Fruit fly (Drosophila melanogaster) whole organism, embryonic: ENCODE data around the gene CG3071.

Experiments
- Ada2b ChIP-seq: fragments of 200-800 bp; sonication (Bioruptor generic); IDR thresholded peaks from 2 replicates; pipeline ENCODE4 v1.3.6; 2022; ENCODE audit warnings: missing biosample characterization, missing genetic modification characterization
- Adf1 ChIP-seq: fragments of 200-800 bp; sonication (Bioruptor generic); IDR thresholded peaks from 2 replicates; pipeline ENCODE4 v1.3.6; 2022; ENCODE audit warnings: missing biosample characterization, missing genetic modification characterization
- Asciz ChIP-seq: fragments of 200-800 bp; sonication (Bioruptor generic); optimal IDR thresholded peaks from 2 replicates; lab custom pipeline; 2017; ENCODE audit warnings: missing biosample characterization, mild to moderate bottlenecking, missing genetic modification characterization, missing genetic modification reagents
- CG11696 ChIP-seq: fragments of 200-800 bp; sonication (Bioruptor generic); IDR thresholded peaks from 2 replicates; pipeline ENCODE4 v1.3.6; 2022; ENCODE audit warnings: missing biosample characterization, missing genetic modification characterization
- CG13287 ChIP-seq: fragments of 200-800 bp; sonication (Bioruptor generic); IDR thresholded peaks from 2 replicates; pipeline ENCODE4 v1.3.6; 2022; ENCODE audit warnings: missing biosample characterization, missing genetic modification characterization; ENCODE audit not compliant: partially characterized antibody
- CG31365 ChIP-seq: fragments of 200-800 bp; sonication (Bioruptor generic); optimal IDR thresholded peaks from 2 replicates; lab custom pipeline; 2018; ENCODE audit warnings: missing biosample characterization, mild to moderate bottlenecking, missing genetic modification characterization
- CG3163 ChIP-seq: fragments of 200-800 bp; sonication (Bioruptor generic); optimal IDR thresholded peaks from 3 replicates; lab custom pipeline; 2016; ENCODE audit warnings: missing biosample characterization, missing genetic modification characterization
- CG32767 ChIP-seq: fragments of 200-800 bp; sonication (Bioruptor generic); IDR thresholded peaks from 2 replicates; pipeline ENCODE4 v1.3.6; 2022; ENCODE audit warnings: missing biosample characterization, missing genetic modification characterization
- CG34224 ChIP-seq: fragments of 200-800 bp; sonication (Bioruptor generic); IDR thresholded peaks from 3 replicates; pipeline ENCODE4 v1.3.6; 2022; ENCODE audit warnings: missing biosample characterization, missing genetic modification characterization; ENCODE audit not compliant: partially characterized antibody
- CG34422 ChIP-seq: fragments of 200-800 bp; sonication (Bioruptor generic); IDR thresholded peaks from 3 replicates; pipeline ENCODE4 v1.3.6; 2022; ENCODE audit warnings: missing biosample characterization, missing genetic modification characterization
- CG4360 ChIP-seq: fragments of 200-800 bp; sonication (Bioruptor generic); IDR thresholded peaks from 2 replicates; pipeline ENCODE4 v1.3.6; 2022; ENCODE audit warnings: missing biosample characterization, missing genetic modification characterization
- CG4424 ChIP-seq: fragments of 200-800 bp; sonication (Bioruptor generic); optimal IDR thresholded peaks from 3 replicates; lab custom pipeline; 2016; ENCODE audit warnings: missing biosample characterization, missing genetic modification characterization
- CG5180 ChIP-seq: fragments of 200-800 bp; sonication (Bioruptor generic); optimal IDR thresholded peaks from 3 replicates; lab custom pipeline; 2017; ENCODE audit warnings: missing biosample characterization, missing genetic modification characterization, mild to moderate bottlenecking, moderate library complexity, missing genetic modification reagents
- CG8281 ChIP-seq: fragments of 200-800 bp; sonication (Bioruptor generic); optimal IDR thresholded peaks from 2 replicates; lab custom pipeline; 2018; ENCODE audit warnings: missing biosample characterization, mild to moderate bottlenecking, missing genetic modification characterization, moderate library complexity
- CG8478 ChIP-seq: fragments of >200 bp; optimal IDR thresholded peaks from 2 replicates; lab custom pipeline; 2018
- CG8765 ChIP-seq: fragments of 200-800 bp; sonication (Bioruptor generic); IDR thresholded peaks from 2 replicates; pipeline ENCODE4 v1.3.6; 2022; ENCODE audit warnings: missing biosample characterization, missing genetic modification characterization
- CG9727 ChIP-seq: fragments of 200-800 bp; sonication (Bioruptor generic); optimal IDR thresholded peaks from 3 replicates; lab custom pipeline; 2017; ENCODE audit warnings: missing biosample characterization, mild to moderate bottlenecking, missing genetic modification characterization
- D19A ChIP-seq: fragments of 200-800 bp; optimal IDR thresholded peaks from 3 replicates; lab custom pipeline; 2019; ENCODE audit warnings: missing biosample characterization, mild to moderate bottlenecking, missing genetic modification characterization, moderate library complexity
- Doc3 ChIP-seq: fragments of 200-800 bp; sonication (Bioruptor generic); IDR thresholded peaks from 3 replicates; pipeline ENCODE4 v1.3.6; 2022; ENCODE audit warnings: missing biosample characterization, missing genetic modification characterization; ENCODE audit not compliant: partially characterized antibody
- HLHmδ ChIP-seq: fragments of 200-800 bp; sonication (Bioruptor generic); optimal IDR thresholded peaks from 2 replicates; lab custom pipeline; 2018; ENCODE audit warnings: missing biosample characterization, mild to moderate bottlenecking, missing genetic modification characterization, moderate library complexity
- Hr78 ChIP-seq, 2 experiments: fragments of 200-800 bp in 1 of 2; fragments of >200 bp in 1 of 2; sonication (Bioruptor generic) in 1 of 2; optimal IDR thresholded peaks; 2 replicates each; lab custom pipeline; 2017 to 2019; ENCODE audit warnings: missing biosample characterization in 2 of 2, missing genetic modification characterization in 2 of 2, mild to moderate bottlenecking in 1 of 2, moderate library complexity in 1 of 2
- Lim3 ChIP-seq: fragments of 200-800 bp; sonication (Bioruptor generic); IDR thresholded peaks from 2 replicates; pipeline ENCODE4 v1.3.6; 2022; ENCODE audit warnings: missing biosample characterization, missing genetic modification characterization
- Nf-YC ChIP-seq: fragments of 200-800 bp; optimal IDR thresholded peaks from 3 replicates; lab custom pipeline; 2019; ENCODE audit warnings: missing biosample characterization, mild to moderate bottlenecking, missing genetic modification characterization, moderate library complexity
- PHDP ChIP-seq: fragments of 200-800 bp; sonication (Bioruptor generic); optimal IDR thresholded peaks from 3 replicates; lab custom pipeline; 2018; ENCODE audit warnings: missing biosample characterization, mild to moderate bottlenecking, missing genetic modification characterization, moderate library complexity
- Scr ChIP-seq: fragments of 200-800 bp; sonication (Bioruptor generic); IDR thresholded peaks from 2 replicates; pipeline ENCODE4 v1.3.6; 2022; ENCODE audit warnings: missing biosample characterization, missing genetic modification characterization; ENCODE audit not compliant: partially characterized antibody
- Trl ChIP-seq, 3 experiments: fragments of >200 bp in 2 of 3; fragments of 200-800 bp in 1 of 3; sonication (Bioruptor generic) in 1 of 3; optimal IDR thresholded peaks; 2 replicates in 1 of 3; 3 replicates in 2 of 3; lab custom pipeline; 2016 to 2017; ENCODE audit warnings: missing biosample characterization in 1 of 3, missing genetic modification characterization in 1 of 3
- abd-A ChIP-seq: fragments of 200-800 bp; sonication (Bioruptor generic); optimal IDR thresholded peaks from 3 replicates; lab custom pipeline; 2019; ENCODE audit warnings: missing biosample characterization, mild to moderate bottlenecking, missing genetic modification characterization, moderate library complexity
- cg ChIP-seq: fragments of 200-800 bp; sonication (Bioruptor generic); optimal IDR thresholded peaks from 3 replicates; lab custom pipeline; 2019; ENCODE audit warnings: missing biosample characterization, mild to moderate bottlenecking, missing genetic modification characterization, moderate library complexity
- chm ChIP-seq: fragments of 200-800 bp; sonication (Bioruptor generic); IDR thresholded peaks from 2 replicates; pipeline ENCODE4 v1.3.6; 2022; ENCODE audit warnings: missing biosample characterization, missing genetic modification characterization
- ci ChIP-seq: fragments of 200-800 bp; sonication (Bioruptor generic); IDR thresholded peaks from 3 replicates; pipeline ENCODE4 v1.3.6; 2022; ENCODE audit warnings: missing biosample characterization, missing genetic modification characterization
- crol ChIP-seq: fragments of 200-800 bp; sonication (Bioruptor generic); IDR thresholded peaks from 2 replicates; pipeline ENCODE4 v1.3.6; 2022; ENCODE audit warnings: missing biosample characterization, missing genetic modification characterization
- cwo ChIP-seq: fragments of 200-800 bp; sonication (Bioruptor generic); optimal IDR thresholded peaks from 3 replicates; lab custom pipeline; 2017; ENCODE audit warnings: missing biosample characterization, missing genetic modification characterization, mild to moderate bottlenecking, moderate library complexity, missing genetic modification reagents
- danr ChIP-seq: fragments of 200-800 bp; sonication (Bioruptor generic); IDR thresholded peaks from 2 replicates; pipeline ENCODE4 v1.3.6; 2022; ENCODE audit warnings: missing biosample characterization, missing genetic modification characterization
- gro ChIP-seq: fragments of 200-800 bp; sonication (Bioruptor generic); optimal IDR thresholded peaks from 2 replicates; lab custom pipeline; 2016; ENCODE audit warnings: missing biosample characterization, missing genetic modification characterization
- insv ChIP-seq, 2 experiments: fragments of 200-800 bp; sonication (Bioruptor generic); optimal IDR thresholded peaks; 3 replicates each; lab custom pipeline; 2016 to 2018; ENCODE audit warnings: missing biosample characterization in 2 of 2, missing genetic modification characterization in 2 of 2
- kni ChIP-seq: fragments of 200-800 bp; sonication (Bioruptor generic); optimal IDR thresholded peaks from 3 replicates; lab custom pipeline; 2017; ENCODE audit warnings: mild to moderate bottlenecking, missing biosample characterization, missing genetic modification reagents, missing genetic modification characterization
- lab ChIP-seq: fragments of 200-800 bp; sonication (Bioruptor generic); optimal IDR thresholded peaks from 3 replicates; lab custom pipeline; 2017; ENCODE audit warnings: missing biosample characterization, missing genetic modification characterization, mild to moderate bottlenecking, moderate library complexity, missing genetic modification reagents
- mirr ChIP-seq: fragments of 200-800 bp; sonication (Bioruptor generic); optimal IDR thresholded peaks from 3 replicates; lab custom pipeline; 2018; ENCODE audit warnings: missing biosample characterization, mild to moderate bottlenecking, missing genetic modification characterization
- nom ChIP-seq: fragments of 200-800 bp; sonication (Bioruptor generic); optimal IDR thresholded peaks from 2 replicates; lab custom pipeline; 2017; ENCODE audit warnings: missing biosample characterization, missing genetic modification characterization, mild to moderate bottlenecking, moderate library complexity, missing genetic modification reagents
- oc ChIP-seq: fragments of 200-800 bp; sonication (Bioruptor generic); optimal IDR thresholded peaks from 2 replicates; lab custom pipeline; 2018; ENCODE audit warnings: missing biosample characterization, mild to moderate bottlenecking, missing genetic modification characterization, moderate library complexity
- pros ChIP-seq: fragments of 200-800 bp; sonication (Bioruptor generic); optimal IDR thresholded peaks from 3 replicates; lab custom pipeline; 2019; ENCODE audit warnings: missing biosample characterization, mild to moderate bottlenecking, missing genetic modification characterization, moderate library complexity
- salm ChIP-seq: fragments of 200-800 bp; sonication (Bioruptor generic); optimal IDR thresholded peaks from 2 replicates; lab custom pipeline; 2018; ENCODE audit warnings: missing biosample characterization, mild to moderate bottlenecking, missing genetic modification characterization
- sob ChIP-seq: fragments of 200-800 bp; sonication (Bioruptor generic); IDR thresholded peaks from 2 replicates; pipeline ENCODE4 v1.3.6; 2022; ENCODE audit warnings: missing biosample characterization, missing genetic modification characterization
- ssp ChIP-seq: fragments of 200-800 bp; sonication (Bioruptor generic); IDR thresholded peaks from 2 replicates; pipeline ENCODE4 v1.3.6; 2022; ENCODE audit warnings: missing biosample characterization, missing genetic modification characterization
- sug ChIP-seq: fragments of 200-800 bp; optimal IDR thresholded peaks from 2 replicates; lab custom pipeline; 2019; ENCODE audit warnings: missing biosample characterization, mild to moderate bottlenecking, missing genetic modification characterization, moderate library complexity
- tx ChIP-seq: fragments of 200-800 bp; sonication (Bioruptor generic); optimal IDR thresholded peaks from 2 replicates; lab custom pipeline; 2016; ENCODE audit warnings: missing biosample characterization, missing genetic modification characterization
- unc-4 ChIP-seq: fragments of 200-800 bp; sonication (Bioruptor generic); IDR thresholded peaks from 2 replicates; pipeline ENCODE4 v1.3.6; 2022; ENCODE audit warnings: missing biosample characterization, missing genetic modification characterization; ENCODE audit not compliant: partially characterized antibody
- vvl ChIP-seq: fragments of 200-800 bp; sonication (Bioruptor generic); IDR thresholded peaks from 2 replicates; pipeline ENCODE4 v1.3.6; 2022; ENCODE audit warnings: missing biosample characterization, missing genetic modification characterization
- yki ChIP-seq: fragments of >200 bp; optimal IDR thresholded peaks from 3 replicates; lab custom pipeline; 2018
- z ChIP-seq: fragments of 200-800 bp; sonication (Bioruptor generic); IDR thresholded peaks from 3 replicates; pipeline ENCODE4 v1.3.6; 2022; ENCODE audit warnings: missing biosample characterization, missing genetic modification characterization

The CG3071 gene

DNA sequence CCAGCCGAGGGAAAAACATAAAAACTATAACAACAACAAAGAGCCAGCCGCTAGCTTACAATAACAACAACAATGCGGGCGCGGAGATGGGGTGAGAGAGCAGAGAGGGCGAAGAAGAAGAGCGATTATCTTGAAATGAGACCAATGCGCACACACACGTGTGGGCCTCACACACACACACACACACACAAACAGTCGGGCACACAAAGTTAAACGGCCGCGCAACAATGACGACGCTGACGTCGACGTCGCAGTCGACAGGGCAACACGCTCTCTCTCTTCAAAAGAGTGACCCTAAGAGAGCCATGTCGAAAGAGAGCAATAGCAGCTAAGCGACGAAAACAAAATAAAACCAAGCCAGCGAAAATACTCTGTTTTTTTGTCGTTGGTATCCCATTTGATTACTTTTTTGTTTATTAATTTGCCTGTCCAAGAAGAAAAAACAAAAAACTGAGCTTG, 43.2 kb downstream of the CG3071 start (continued):
- TF ChIP-seq CG13287 (GFP tag; lab: Robert Waterston, UW) (peak; percentile 52; the same call in 1 of the 2 replicates), pros (GFP tag; lab: Kevin White, UChicago) (peak; percentile 94), yki (lab: Kevin White, UChicago) (peak; percentile 72), z (GFP tag; lab: Robert Waterston, UW) (peak; percentile 79), unc-4 (GFP tag; lab: Robert Waterston, UW) (peak; percentile 27; the same call in 1 of the 2 replicates), CG32767 (GFP tag; lab: Robert Waterston, UW) (no peak), CG3163 (GFP tag; lab: Kevin White, UChicago) (peak; percentile 98), Hr78 (GFP tag; optimal IDR thresholded peaks at IDR 0.05; lab: Kevin White, UChicago) (peak in 1 of 2 experiments; percentile 30), Scr (GFP tag; lab: Robert Waterston, UW) (peak; percentile 26; the same call in 1 of the 2 replicates), mirr (GFP tag; lab: Kevin White, UChicago) (peak; percentile 16), vvl (peak; percentile 10; the same call in 1 of the 2 replicates), cg (GFP tag; lab: Kevin White, UChicago) (peak; percentile 95), HLHmδ (GFP tag; lab: Kevin White, UChicago) (peak; percentile 48), CG34224 (peak; percentile 24; the same call in 1 of the 3 replicates), kni (GFP tag; lab: Kevin White, UChicago) (peak; percentile 96), CG8478 (lab: Kevin White, UChicago) (no peak), Adf1 (GFP tag; lab: Robert Waterston, UW) (peak; percentile 98), ci (GFP tag; lab: Robert Waterston, UW) (peak; percentile 29; the same call in 1 of the 3 replicates), sug (peak; percentile 71), CG34422 (GFP tag; lab: Robert Waterston, UW) (0 out of 3 replicates have a peak, but pooled peaks have one; percentile 8), CG4360 (GFP tag; lab: Robert Waterston, UW) (peak; percentile 99), salm (tag; lab: Kevin White, UChicago) (peak; percentile 5), abd-A (tag; lab: Kevin White, UChicago) (peak; percentile 91), nom (peak; percentile 48), Asciz (GFP tag; lab: Kevin White, UChicago) (no peak), crol (peak; percentile 73), chm (peak; percentile 69; the same call in 1 of the 2 replicates), insv (GFP tag; optimal IDR thresholded peaks at IDR 0.05; lab: Kevin White, UChicago) (no peak), oc (peak; percentile 74), tx (GFP tag; lab: Kevin White, UChicago) (no peak), gro (peak; percentile 35), cwo (peak; percentile 73), Nf-YC (tag; lab: Kevin White, UChicago) (no peak), D19A (tag; lab: Kevin White, UChicago) (peak; percentile 45), ssp (no peak), Trl (optimal IDR thresholded peaks at IDR 0.05; lab: Kevin White, UChicago) (peak; percentile 91 to 96), Trl (GFP tag; optimal IDR thresholded peaks at IDR 0.05; lab: Kevin White, UChicago) (no peak)

DNA sequence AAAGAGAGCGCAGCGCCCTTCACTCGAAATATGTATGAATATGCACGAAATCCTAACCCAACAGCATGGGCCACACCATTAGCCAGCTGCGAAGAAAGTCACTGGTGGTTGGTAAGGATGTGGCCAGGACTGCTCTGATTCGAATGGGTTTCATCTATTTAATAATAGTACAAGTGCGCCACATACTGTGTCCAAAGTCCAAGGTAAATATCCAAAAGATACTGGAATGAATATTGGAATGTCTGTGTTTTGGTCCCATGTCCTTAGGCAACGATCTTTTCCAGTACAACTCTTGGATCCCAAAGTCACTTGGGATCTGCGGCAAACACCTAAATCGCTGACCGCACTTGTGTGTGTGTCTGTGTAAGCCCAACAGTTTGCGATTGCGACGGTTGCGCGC, 43.7 kb downstream of the CG3071 start:
- TF ChIP-seq CG9727 (GFP tag; lab: Kevin White, UChicago) (peak; percentile 63), Lim3 (GFP tag; lab: Robert Waterston, UW) (peak; percentile 44; the same call in 1 of the 2 replicates), CG11696 (GFP tag; lab: Robert Waterston, UW) (peak; percentile 90), CG8765 (no peak), CG31365 (tag; lab: Kevin White, UChicago) (no peak), lab (GFP tag; lab: Kevin White, UChicago) (peak; percentile 68), CG8281 (tag; lab: Kevin White, UChicago) (peak; percentile 23), sob (0 out of 2 replicates have a peak, but pooled peaks have one; percentile 25), CG5180 (GFP tag; lab: Kevin White, UChicago) (peak; percentile 50), Doc3 (GFP tag; lab: Robert Waterston, UW) (no peak), Ada2b (GFP tag; lab: Robert Waterston, UW) (peak; percentile 64), gro (no peak), CG4424 (peak; percentile 67), PHDP (tag; lab: Kevin White, UChicago) (peak; percentile 39), danr (GFP tag; lab: Robert Waterston, UW) (0 out of 2 replicates have a peak, but pooled peaks have one; percentile 22)
